Worm (Caenorhabditis elegans) whole organism, late embryonic: ENCODE data around the gene cha-1.

Experiments
- ama-1 ChIP-seq: fragments of 150-350 bp; optimal IDR thresholded peaks from 2 replicates; lab custom pipeline; 2014
- dmd-4 ChIP-seq: sonication (generic microtip); optimal IDR thresholded peaks from 2 replicates; lab custom pipeline; 2016; ENCODE audit warnings: borderline replicate concordance, missing genetic modification characterization, missing compliant biosample characterization
- lin-11 ChIP-seq: fragments of 200-800 bp; sonication (Bioruptor generic); optimal IDR thresholded peaks from 2 replicates; lab custom pipeline; 2018; ENCODE audit warnings: mild to moderate bottlenecking, missing genetic modification characterization, missing compliant biosample characterization
- nfya-1 ChIP-seq: sonication (generic microtip); optimal IDR thresholded peaks from 2 replicates; lab custom pipeline; 2017; ENCODE audit warnings: missing genetic modification characterization, mild to moderate bottlenecking, missing compliant biosample characterization, antibody characterized with exemption, moderate library complexity
- pag-3 ChIP-seq: sonication (generic microtip); optimal IDR thresholded peaks from 2 replicates; lab custom pipeline; 2016; ENCODE audit warnings: missing compliant biosample characterization, missing genetic modification characterization, borderline replicate concordance

DNA sequence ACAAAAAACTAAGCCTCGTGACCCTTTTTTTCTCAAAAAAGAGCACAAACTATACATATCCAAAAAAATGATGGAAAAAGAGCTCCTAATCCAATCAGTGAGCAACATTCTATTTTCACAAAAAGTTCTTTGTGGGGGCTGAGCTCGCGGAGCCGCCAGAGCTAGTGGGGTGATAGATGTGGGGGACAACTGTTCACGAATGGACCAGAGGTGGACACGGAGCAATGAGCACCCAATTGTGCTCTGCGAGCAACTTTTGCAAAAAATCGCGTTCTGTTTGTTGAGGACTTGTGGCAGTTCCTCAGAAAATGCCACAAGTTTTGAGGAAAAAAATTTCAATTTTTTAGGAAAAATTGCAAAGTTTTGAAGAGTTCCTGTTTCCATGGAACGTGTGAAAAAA lies 30.3 kb upstream of the cha-1 start:
- TF ChIP-seq ama-1 (lab: Kevin White, UChicago) (no peak), dmd-4 (tag; lab: Kevin White, UChicago) (no peak), lin-11 (tag; lab: Kevin White, UChicago) (no peak), pag-3 (tag; lab: Kevin White, UChicago) (no peak), nfya-1 (tag; lab: Kevin White, UChicago) (no peak)
